Worm (Caenorhabditis elegans) whole organism, L3 larva: ENCODE results near the gene trpp-12.

Source experiments
- R02D3.7 ChIP-seq: fragments of 150-350 bp; optimal IDR thresholded peaks from 2 replicates; lab custom pipeline; 2014; ENCODE audit warnings: missing biosample characterization, missing genetic modification characterization
- ZK546.5 ChIP-seq: sonication (generic microtip); optimal IDR thresholded peaks from 2 replicates; lab custom pipeline; 2017; ENCODE audit warnings: missing biosample characterization, missing genetic modification characterization
- ama-1 ChIP-seq: fragments of 150-350 bp; optimal IDR thresholded peaks from 2 replicates; lab custom pipeline; 2018
- ceh-16 ChIP-seq: sonication (generic microtip); optimal IDR thresholded peaks from 2 replicates; lab custom pipeline; 2017; ENCODE audit warnings: missing biosample characterization, missing genetic modification characterization
- ceh-28 ChIP-seq: fragments of 150-350 bp; optimal IDR thresholded peaks from 2 replicates; lab custom pipeline; 2014; ENCODE audit warnings: missing biosample characterization, missing genetic modification reagents, missing genetic modification characterization
- ceh-82 ChIP-seq: fragments of 150-350 bp; optimal IDR thresholded peaks from 2 replicates; lab custom pipeline; 2014; ENCODE audit warnings: missing biosample characterization, missing genetic modification characterization
- ceh-9 ChIP-seq: sonication (generic microtip); optimal IDR thresholded peaks from 2 replicates; lab custom pipeline; 2018; ENCODE audit warnings: missing biosample characterization, missing genetic modification characterization
- egl-27 ChIP-seq: sonication (generic microtip); optimal IDR thresholded peaks from 4 replicates; lab custom pipeline; 2017; ENCODE audit warnings: missing biosample characterization, missing genetic modification reagents, missing genetic modification characterization
- egl-5 ChIP-seq: fragments of 150-350 bp; optimal IDR thresholded peaks from 2 replicates; lab custom pipeline; 2017; ENCODE audit warnings: missing biosample characterization, missing genetic modification reagents, missing genetic modification characterization, inconsistent platforms
- elt-1 ChIP-seq: fragments of 150-350 bp; optimal IDR thresholded peaks from 2 replicates; lab custom pipeline; 2014; ENCODE audit warnings: missing biosample characterization, missing genetic modification characterization
- elt-2 ChIP-seq: sonication (generic microtip); optimal IDR thresholded peaks from 2 replicates; lab custom pipeline; 2016; ENCODE audit warnings: missing genetic modification reagents, mild to moderate bottlenecking, missing genetic modification characterization, missing compliant biosample characterization
- elt-3 ChIP-seq, 3 experiments: fragments of 150-350 bp in 1 of 3; sonication (generic microtip) in 2 of 3; optimal IDR thresholded peaks; 2 replicates in 2 of 3; 4 replicates in 1 of 3; lab custom pipeline; 2014 to 2017; ENCODE audit warnings: missing biosample characterization in 3 of 3, missing genetic modification characterization in 3 of 3
- eor-1 ChIP-seq, 2 experiments: fragments of 150-350 bp; optimal IDR thresholded peaks; 2 replicates each; lab custom pipeline; 2014 to 2018; ENCODE audit warnings: missing biosample characterization in 2 of 2, missing genetic modification characterization in 2 of 2
- fkh-10 ChIP-seq: sonication (generic microtip); optimal IDR thresholded peaks from 2 replicates; lab custom pipeline; 2017; ENCODE audit warnings: missing biosample characterization, missing genetic modification reagents, missing genetic modification characterization
- fkh-2 ChIP-seq: fragments of 150-350 bp; optimal IDR thresholded peaks from 2 replicates; lab custom pipeline; 2014; ENCODE audit warnings: missing biosample characterization, missing genetic modification reagents, missing genetic modification characterization
- fos-1 ChIP-seq: fragments of 150-350 bp; optimal IDR thresholded peaks from 2 replicates; lab custom pipeline; 2014; ENCODE audit warnings: missing biosample characterization, missing genetic modification characterization
- jun-1 ChIP-seq: fragments of 150-350 bp; optimal IDR thresholded peaks from 2 replicates; lab custom pipeline; 2014; ENCODE audit warnings: missing biosample characterization, missing genetic modification reagents, missing genetic modification characterization
- lin-15B ChIP-seq: fragments of 150-350 bp; optimal IDR thresholded peaks from 2 replicates; lab custom pipeline; 2014; ENCODE audit warnings: missing biosample characterization, missing genetic modification characterization
- lin-39 ChIP-seq: fragments of 150-350 bp; optimal IDR thresholded peaks from 2 replicates; lab custom pipeline; 2018; ENCODE audit warnings: missing biosample characterization, missing genetic modification reagents, missing genetic modification characterization
- lsy-12 ChIP-seq: sonication (generic microtip); optimal IDR thresholded peaks from 2 replicates; lab custom pipeline; 2016; ENCODE audit warnings: mild to moderate bottlenecking, missing genetic modification characterization, missing compliant biosample characterization
- mml-1 ChIP-seq: fragments of 150-350 bp; sonication (generic microtip); optimal IDR thresholded peaks from 3 replicates; lab custom pipeline; 2014; ENCODE audit warnings: missing biosample characterization, missing genetic modification characterization
- nfya-1 ChIP-seq: sonication (generic microtip); optimal IDR thresholded peaks from 2 replicates; lab custom pipeline; 2017; ENCODE audit warnings: missing genetic modification characterization, mild to moderate bottlenecking, missing compliant biosample characterization, antibody characterized with exemption, moderate library complexity; ENCODE audit not compliant: insufficient read depth
- nhr-12 ChIP-seq: fragments of 150-350 bp; optimal IDR thresholded peaks from 2 replicates; lab custom pipeline; 2014; ENCODE audit warnings: missing biosample characterization, missing genetic modification characterization
- nhr-23 ChIP-seq: fragments of 150-350 bp; optimal IDR thresholded peaks from 2 replicates; lab custom pipeline; 2014; ENCODE audit warnings: missing biosample characterization, missing genetic modification reagents, missing genetic modification characterization
- nhr-25 ChIP-seq: sonication (generic microtip); optimal IDR thresholded peaks from 2 replicates; lab custom pipeline; 2017; ENCODE audit warnings: missing biosample characterization, missing genetic modification characterization
- nhr-43 ChIP-seq: sonication (generic microtip); optimal IDR thresholded peaks from 2 replicates; lab custom pipeline; 2016; ENCODE audit warnings: mild to moderate bottlenecking, missing genetic modification characterization, missing compliant biosample characterization; ENCODE audit not compliant: poor library complexity, severe bottlenecking
- nhr-67 ChIP-seq: fragments of 150-350 bp; optimal IDR thresholded peaks from 2 replicates; lab custom pipeline; 2014; ENCODE audit warnings: missing biosample characterization, missing genetic modification characterization
- nhr-76 ChIP-seq: fragments of 150-350 bp; sonication (generic microtip); optimal IDR thresholded peaks from 5 replicates; lab custom pipeline; 2014; ENCODE audit warnings: missing biosample characterization, missing genetic modification characterization
- pha-4 ChIP-seq: fragments of 150-350 bp; optimal IDR thresholded peaks from 2 replicates; lab custom pipeline; 2014; ENCODE audit warnings: missing biosample characterization, missing genetic modification reagents, missing genetic modification characterization
- pqm-1 ChIP-seq: fragments of 150-350 bp; optimal IDR thresholded peaks from 2 replicates; lab custom pipeline; 2017; ENCODE audit warnings: missing biosample characterization, missing genetic modification characterization, inconsistent platforms
- sea-2 ChIP-seq: fragments of 150-350 bp; sonication (generic microtip); optimal IDR thresholded peaks from 4 replicates; lab custom pipeline; 2014; ENCODE audit warnings: missing biosample characterization, missing genetic modification reagents, missing genetic modification characterization
- snpc-4 ChIP-seq: fragments of 150-350 bp; optimal IDR thresholded peaks from 2 replicates; lab custom pipeline; 2014; ENCODE audit warnings: missing biosample characterization, missing genetic modification characterization
- tbx-2 ChIP-seq: sonication (generic microtip); optimal IDR thresholded peaks from 2 replicates; lab custom pipeline; 2016; ENCODE audit warnings: mild to moderate bottlenecking, missing genetic modification characterization, missing compliant biosample characterization
- unc-39 ChIP-seq: sonication (generic microtip); optimal IDR thresholded peaks from 4 replicates; lab custom pipeline; 2017; ENCODE audit warnings: missing biosample characterization, missing genetic modification characterization
- zag-1 ChIP-seq: fragments of 150-350 bp; optimal IDR thresholded peaks from 2 replicates; lab custom pipeline; 2014; ENCODE audit warnings: missing biosample characterization, missing genetic modification characterization
- ztf-11 ChIP-seq: fragments of 150-350 bp; optimal IDR thresholded peaks from 2 replicates; lab custom pipeline; 2014; ENCODE audit warnings: missing biosample characterization, missing genetic modification characterization
- ztf-4 ChIP-seq: fragments of 150-350 bp; optimal IDR thresholded peaks from 2 replicates; lab custom pipeline; 2014; ENCODE audit warnings: missing biosample characterization, missing genetic modification characterization

Gene trpp-12

ce11 chrX:2433805-2434204 is 24.3 kb downstream of the trpp-12 start:
- TF ChIP-seq egl-5 (tag; lab: Kevin White, UChicago) (no peak), jun-1 (tag; lab: Kevin White, UChicago) (no peak), nhr-25 (tag; lab: Kevin White, UChicago) (no peak), nhr-67 (tag; lab: Kevin White, UChicago) (no peak), nhr-23 (tag; lab: Kevin White, UChicago) (no peak), elt-1 (tag; lab: Kevin White, UChicago) (no peak), zag-1 (no peak), sea-2 (GFP tag; lab: Kevin White, UChicago) (no peak), ceh-28 (tag; lab: Kevin White, UChicago) (no peak), R02D3.7 (tag; lab: Kevin White, UChicago) (no peak), unc-39 (tag; lab: Kevin White, UChicago) (no peak), ceh-82 (tag; lab: Kevin White, UChicago) (no peak), ceh-16 (no peak), elt-3 (tag; optimal IDR thresholded peaks at IDR 0.05; lab: Kevin White, UChicago) (no peak)
- TF ChIP-seq, all 47 proteins: peak for 0

ce11 chrX:2435353-2435752 is 25.9 kb downstream of the trpp-12 start:
- TF ChIP-seq tbx-2 (tag; lab: Kevin White, UChicago) (no peak), pha-4 (tag; lab: Kevin White, UChicago) (peak; percentile 16), ama-1 (peak; percentile 24), nfya-1 (peak; percentile 10), fkh-10 (GFP tag; lab: Kevin White, UChicago) (no peak)

ce11 chrX:2438857-2439256 is 29.4 kb downstream of the trpp-12 start, which contains the start of gene gid-2:
Gene gid-2, minus strand, starts transcription at chrX:2438957.
- TF ChIP-seq ceh-28 (tag; lab: Kevin White, UChicago): no peak
- TF ChIP-seq ZK546.5: no peak
- no peak for TF ChIP-seq egl-5 (tag; lab: Kevin White, UChicago)
- no peak for TF ChIP-seq nhr-67 (tag; lab: Kevin White, UChicago)
- TF ChIP-seq ama-1: no peak
- no peak for TF ChIP-seq snpc-4 (tag; lab: Kevin White, UChicago)
- no peak for TF ChIP-seq ztf-4 (tag; lab: Kevin White, UChicago)
- no peak for TF ChIP-seq jun-1 (tag; lab: Kevin White, UChicago)
- no peak for TF ChIP-seq egl-27 (tag; lab: Kevin White, UChicago)
- TF ChIP-seq zag-1: no peak
- TF ChIP-seq sea-2 (GFP tag; lab: Kevin White, UChicago): no peak
- TF ChIP-seq fkh-2 (tag; lab: Kevin White, UChicago): no peak
- no peak for TF ChIP-seq ztf-11
- TF ChIP-seq lsy-12 (tag; lab: Kevin White, UChicago): no peak
- no peak for TF ChIP-seq ceh-16

- peak; percentile 6 for TF ChIP-seq nfya-1
- no peak for TF ChIP-seq ceh-28 (tag; lab: Kevin White, UChicago)
These were observed 29.8 kb downstream of the trpp-12 start for ce11 chrX:2439309-2439708.

- peak; percentile 65 for TF ChIP-seq elt-2 (tag; lab: Kevin White, UChicago)
- no peak for TF ChIP-seq nhr-76
- TF ChIP-seq pha-4 (tag; lab: Kevin White, UChicago): peak; percentile 41
- TF ChIP-seq lin-39: no peak
- no peak for TF ChIP-seq fos-1
- TF ChIP-seq eor-1 (tag; optimal IDR thresholded peaks at IDR 0.05; lab: Kevin White, UChicago): no peak
- TF ChIP-seq ceh-82 (tag; lab: Kevin White, UChicago): no peak
- no peak for TF ChIP-seq snpc-4 (tag; lab: Kevin White, UChicago)
- TF ChIP-seq nfya-1: no peak
- no peak for TF ChIP-seq sea-2 (GFP tag; lab: Kevin White, UChicago)
- no peak for TF ChIP-seq ceh-16
- TF ChIP-seq nhr-67 (tag; lab: Kevin White, UChicago): no peak
- no peak for TF ChIP-seq jun-1 (tag; lab: Kevin White, UChicago)
- TF ChIP-seq nhr-12 (tag; lab: Kevin White, UChicago): no peak
- TF ChIP-seq pqm-1: peak; percentile 40
- TF ChIP-seq elt-3 (tag; optimal IDR thresholded peaks at IDR 0.05; lab: Kevin White, UChicago): no peak
- TF ChIP-seq nhr-43 (tag; lab: Kevin White, UChicago): no peak
- no peak for TF ChIP-seq mml-1 (tag; lab: Kevin White, UChicago)
- TF ChIP-seq egl-5 (tag; lab: Kevin White, UChicago): no peak
- TF ChIP-seq lin-15B (tag; lab: Kevin White, UChicago): no peak
- no peak for TF ChIP-seq ceh-9 (tag; lab: Kevin White, UChicago)
- TF ChIP-seq fkh-10 (GFP tag; lab: Kevin White, UChicago): no peak
These were observed 30.2 kb downstream of the trpp-12 start for ce11 chrX:2439728-2440127.
